Fruit fly (Drosophila melanogaster) whole organism, pupa: ENCODE data around the gene CG43938.

Experiments used
- CG10348 ChIP-seq: fragments of 200-800 bp; sonication (Bioruptor generic); IDR thresholded peaks from 2 replicates; pipeline ENCODE4 v1.3.6; 2022; ENCODE audit warnings: missing biosample characterization, missing genetic modification characterization
- CG12605 ChIP-seq: fragments of 200-800 bp; sonication (Bioruptor generic); IDR thresholded peaks from 2 replicates; pipeline ENCODE4 v1.3.6; 2022; ENCODE audit warnings: missing biosample characterization, missing genetic modification characterization
- CG13204 ChIP-seq: fragments of 200-800 bp; sonication (Bioruptor generic); optimal IDR thresholded peaks from 2 replicates; lab custom pipeline; 2018; ENCODE audit warnings: missing biosample characterization, mild to moderate bottlenecking, missing genetic modification characterization, moderate library complexity
- CG14655 ChIP-seq: fragments of 200-800 bp; sonication (Bioruptor generic); optimal IDR thresholded peaks from 3 replicates; lab custom pipeline; 2017; ENCODE audit warnings: mild to moderate bottlenecking, missing biosample characterization, missing genetic modification reagents, missing genetic modification characterization
- CG15710 ChIP-seq: fragments of 200-800 bp; sonication (Bioruptor generic); optimal IDR thresholded peaks from 2 replicates; lab custom pipeline; 2018; ENCODE audit warnings: missing biosample characterization, mild to moderate bottlenecking, missing genetic modification characterization, moderate library complexity
- CG17806 ChIP-seq: fragments of 200-800 bp; sonication (Bioruptor generic); optimal IDR thresholded peaks from 2 replicates; lab custom pipeline; 2018; ENCODE audit warnings: missing biosample characterization, mild to moderate bottlenecking, missing genetic modification characterization, moderate library complexity
- CG32121 ChIP-seq: fragments of 200-800 bp; sonication (Bioruptor generic); IDR thresholded peaks from 2 replicates; pipeline ENCODE4 v1.3.6; 2022; ENCODE audit warnings: missing biosample characterization, missing genetic modification characterization
- CG34367 ChIP-seq: fragments of 200-800 bp; sonication (Bioruptor generic); optimal IDR thresholded peaks from 2 replicates; lab custom pipeline; 2018; ENCODE audit warnings: missing biosample characterization, mild to moderate bottlenecking, missing genetic modification characterization
- CG4496 ChIP-seq: fragments of 200-800 bp; sonication (Bioruptor generic); IDR thresholded peaks from 3 replicates; pipeline ENCODE4 v1.3.6; 2022; ENCODE audit warnings: missing biosample characterization, missing genetic modification characterization
- CG8159 ChIP-seq: fragments of 200-800 bp; sonication (Bioruptor generic); optimal IDR thresholded peaks from 3 replicates; lab custom pipeline; 2018; ENCODE audit warnings: missing biosample characterization, mild to moderate bottlenecking, missing genetic modification characterization, moderate library complexity
- CG8301 ChIP-seq: fragments of 200-800 bp; sonication (Bioruptor generic); optimal IDR thresholded peaks from 2 replicates; lab custom pipeline; 2018; ENCODE audit warnings: missing biosample characterization, mild to moderate bottlenecking, missing genetic modification characterization
- CG9948 ChIP-seq: fragments of 200-800 bp; sonication (Bioruptor generic); optimal IDR thresholded peaks from 2 replicates; lab custom pipeline; 2018; ENCODE audit warnings: missing biosample characterization, mild to moderate bottlenecking, missing genetic modification characterization, moderate library complexity
- D1 ChIP-seq: fragments of 200-800 bp; sonication (Bioruptor generic); optimal IDR thresholded peaks from 2 replicates; lab custom pipeline; 2018; ENCODE audit warnings: missing biosample characterization, mild to moderate bottlenecking, missing genetic modification characterization, moderate library complexity
- EcR ChIP-seq: fragments of 200-800 bp; sonication (Bioruptor generic); optimal IDR thresholded peaks from 3 replicates; lab custom pipeline; 2019; ENCODE audit warnings: missing biosample characterization, missing genetic modification characterization, mild to moderate bottlenecking, moderate library complexity, missing genetic modification reagents
- Ets98B ChIP-seq: fragments of 200-800 bp; sonication (Bioruptor generic); IDR thresholded peaks from 2 replicates; pipeline ENCODE4 v1.3.6; 2022; ENCODE audit warnings: missing biosample characterization, missing genetic modification characterization
- Pif1A ChIP-seq: fragments of 200-800 bp; sonication (Bioruptor generic); optimal IDR thresholded peaks from 3 replicates; lab custom pipeline; 2016; ENCODE audit warnings: missing biosample characterization, missing genetic modification characterization
- Pif1B ChIP-seq: fragments of 200-800 bp; sonication (Bioruptor generic); optimal IDR thresholded peaks from 3 replicates; lab custom pipeline; 2016; ENCODE audit warnings: missing biosample characterization, missing genetic modification characterization
- Snoo ChIP-seq: fragments of 200-800 bp; sonication (Bioruptor generic); optimal IDR thresholded peaks from 3 replicates; lab custom pipeline; 2017; ENCODE audit warnings: missing biosample characterization, mild to moderate bottlenecking, missing genetic modification characterization, inconsistent platforms
- fd96Ca ChIP-seq: fragments of 200-800 bp; sonication (Bioruptor generic); IDR thresholded peaks from 3 replicates; pipeline ENCODE4 v1.3.6; 2022; ENCODE audit warnings: missing biosample characterization, missing genetic modification characterization
- gl ChIP-seq: fragments of 200-800 bp; sonication (Bioruptor generic); optimal IDR thresholded peaks from 2 replicates; lab custom pipeline; 2018; ENCODE audit warnings: missing biosample characterization, mild to moderate bottlenecking, missing genetic modification characterization
- rn ChIP-seq: fragments of 200-800 bp; sonication (Bioruptor generic); IDR thresholded peaks from 2 replicates; pipeline ENCODE4 v1.3.6; 2022; ENCODE audit warnings: missing biosample characterization, missing genetic modification characterization

Gene CG43938

dm6 chr3L:21121353-21121752 lies at the start of gene CG43938:
CG43938 (plus strand) TSS chr3L:21121653.
- TF ChIP-seq CG15710 (tag; lab: Kevin White, UChicago): no peak
- TF ChIP-seq gl: no peak
- no peak for TF ChIP-seq EcR (GFP tag; lab: Kevin White, UChicago)
- no peak for TF ChIP-seq Snoo (tag; lab: Kevin White, UChicago)
- TF ChIP-seq Pif1A (GFP tag; lab: Kevin White, UChicago): no peak
- TF ChIP-seq CG8159: no peak
- no peak for TF ChIP-seq CG12605
- TF ChIP-seq CG4496 (GFP tag; lab: Robert Waterston, UW): no peak
- TF ChIP-seq CG34367 (tag; lab: Kevin White, UChicago): no peak
- TF ChIP-seq fd96Ca (GFP tag; lab: Robert Waterston, UW): no peak
- TF ChIP-seq D1: no peak
- TF ChIP-seq rn (GFP tag; lab: Robert Waterston, UW): no peak
- TF ChIP-seq CG13204 (GFP tag; lab: Kevin White, UChicago): no peak
- TF ChIP-seq CG10348: no peak
- no peak for TF ChIP-seq CG32121 (GFP tag; lab: Robert Waterston, UW)
- no peak for TF ChIP-seq CG9948 (tag; lab: Kevin White, UChicago)
- TF ChIP-seq CG17806: no peak

DNA sequence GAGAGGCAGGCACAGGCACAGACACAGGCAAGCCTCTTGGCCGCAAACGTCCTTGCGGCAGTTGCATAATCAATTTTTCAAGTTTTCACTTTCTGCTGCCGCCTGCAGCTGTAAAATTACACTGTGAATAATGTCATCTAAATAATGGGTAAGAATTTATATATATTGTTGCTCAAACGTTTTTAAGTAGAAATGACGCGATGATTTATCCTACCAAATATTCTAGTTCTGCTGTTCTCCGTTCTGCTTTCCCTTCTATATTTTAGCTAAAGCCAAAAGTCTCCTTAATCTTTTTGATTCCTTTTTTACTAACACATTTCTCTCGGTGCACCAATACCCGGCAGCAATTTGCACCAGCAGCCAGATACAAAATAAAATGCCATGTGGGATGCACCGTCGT lies 41.0 kb upstream of the CG43938 start:
- TF ChIP-seq CG10348 (no peak), Pif1A (GFP tag; lab: Kevin White, UChicago) (peak; percentile 77), CG4496 (GFP tag; lab: Robert Waterston, UW) (peak; percentile 73; the same call in 2 of the 3 replicates), CG32121 (GFP tag; lab: Robert Waterston, UW) (peak; percentile 21; the same call in 1 of the 2 replicates), CG12605 (peak; percentile 56), Pif1B (GFP tag; lab: Kevin White, UChicago) (peak; percentile 52), CG8301 (tag; lab: Kevin White, UChicago) (no peak), rn (GFP tag; lab: Robert Waterston, UW) (no peak), CG34367 (tag; lab: Kevin White, UChicago) (peak; percentile 19), Ets98B (GFP tag; lab: Robert Waterston, UW) (peak; percentile 55)

dm6 chr3L:21088889-21089288 lies 32.6 kb upstream of the CG43938 start, which contains the start of gene CG33285:
CG33285 (minus strand) TSS chr3L:21088989.
- TF ChIP-seq Pif1A (GFP tag; lab: Kevin White, UChicago) (no peak), CG32121 (GFP tag; lab: Robert Waterston, UW) (no peak), gl (no peak), EcR (GFP tag; lab: Kevin White, UChicago) (no peak), Snoo (tag; lab: Kevin White, UChicago) (no peak), CG15710 (tag; lab: Kevin White, UChicago) (no peak), rn (GFP tag; lab: Robert Waterston, UW) (no peak), D1 (no peak), CG12605 (no peak), CG9948 (tag; lab: Kevin White, UChicago) (no peak), fd96Ca (GFP tag; lab: Robert Waterston, UW) (no peak), CG17806 (no peak), CG8301 (tag; lab: Kevin White, UChicago) (no peak), CG10348 (no peak), CG13204 (GFP tag; lab: Kevin White, UChicago) (no peak), CG8159 (no peak), Pif1B (GFP tag; lab: Kevin White, UChicago) (no peak)

DNA sequence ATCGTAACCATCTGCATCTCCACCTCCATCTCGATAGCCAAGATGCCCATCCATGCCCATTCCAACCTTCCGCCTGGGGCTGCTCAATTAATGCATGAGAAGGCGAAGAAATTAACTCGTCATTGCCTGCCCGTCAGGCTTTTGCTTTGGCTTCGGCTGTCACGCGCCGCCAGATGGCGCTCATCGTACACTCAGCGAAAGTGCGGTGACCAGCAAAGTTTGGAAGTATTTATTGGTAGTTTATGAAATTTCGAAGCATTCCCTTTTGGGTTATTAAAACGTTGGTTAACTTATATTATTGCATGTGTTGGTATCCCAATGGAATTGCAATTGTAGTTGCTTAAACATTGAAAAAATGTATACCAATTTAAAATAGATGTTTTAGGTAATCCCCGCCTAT lies 31.2 kb upstream of the CG43938 start:
- TF ChIP-seq Pif1A (GFP tag; lab: Kevin White, UChicago) (peak; percentile 4), Pif1B (GFP tag; lab: Kevin White, UChicago) (no peak), CG14655 (GFP tag; lab: Kevin White, UChicago) (peak; percentile 20)

dm6 chr3L:21097386-21097785 lies 24.1 kb upstream of the CG43938 start:
- TF ChIP-seq CG12605 (no peak), CG15710 (tag; lab: Kevin White, UChicago) (no peak), D1 (no peak), CG9948 (tag; lab: Kevin White, UChicago) (no peak), rn (GFP tag; lab: Robert Waterston, UW) (no peak), Snoo (tag; lab: Kevin White, UChicago) (no peak), CG34367 (tag; lab: Kevin White, UChicago) (no peak), Ets98B (GFP tag; lab: Robert Waterston, UW) (no peak), fd96Ca (GFP tag; lab: Robert Waterston, UW) (no peak), CG32121 (GFP tag; lab: Robert Waterston, UW) (no peak), CG10348 (no peak), CG13204 (GFP tag; lab: Kevin White, UChicago) (no peak), Pif1A (GFP tag; lab: Kevin White, UChicago) (no peak)

DNA sequence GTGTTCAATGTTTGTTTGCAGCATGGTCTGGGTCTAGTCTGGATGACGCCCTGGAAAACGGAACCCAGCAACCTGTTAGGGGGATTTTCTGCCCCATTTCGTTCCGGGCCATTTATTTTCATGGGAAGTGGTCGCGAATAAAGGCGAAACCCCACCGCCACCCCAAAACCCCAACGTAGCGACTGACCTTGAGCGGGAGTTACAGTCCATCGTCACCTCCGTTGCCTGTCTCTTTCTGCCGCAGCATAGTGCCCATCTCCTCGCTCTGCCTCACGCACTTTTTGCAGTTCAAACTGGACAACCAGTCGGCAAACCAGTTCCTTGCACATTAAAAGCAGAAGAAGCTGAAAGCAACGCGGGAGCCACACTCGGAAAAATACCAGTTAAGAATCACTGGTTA lies 22.9 kb upstream of the CG43938 start:
- no peak for TF ChIP-seq Snoo (tag; lab: Kevin White, UChicago)
- TF ChIP-seq CG12605: no peak
- TF ChIP-seq gl: no peak
- TF ChIP-seq CG14655 (GFP tag; lab: Kevin White, UChicago): no peak
- TF ChIP-seq EcR (GFP tag; lab: Kevin White, UChicago): peak; percentile 93
- no peak for TF ChIP-seq CG32121 (GFP tag; lab: Robert Waterston, UW)
- TF ChIP-seq CG17806: no peak
- TF ChIP-seq CG9948 (tag; lab: Kevin White, UChicago): no peak
- no peak for TF ChIP-seq Ets98B (GFP tag; lab: Robert Waterston, UW)
- TF ChIP-seq CG13204 (GFP tag; lab: Kevin White, UChicago): peak; percentile 26
- peak; percentile 43; the same call in 1 of the 3 replicates for TF ChIP-seq CG4496 (GFP tag; lab: Robert Waterston, UW)
- no peak for TF ChIP-seq CG8159
- no peak for TF ChIP-seq D1
- no peak for TF ChIP-seq CG10348
- no peak for TF ChIP-seq CG15710 (tag; lab: Kevin White, UChicago)
- no peak for TF ChIP-seq Pif1A (GFP tag; lab: Kevin White, UChicago)
- TF ChIP-seq, all 21 proteins: peak for 3
